Fruit fly (Drosophila melanogaster): ENCODE measurements around the gene CG11837.
A peak's percentile ranks its signal among the peaks of the same experiment; 100 is the strongest.

Gene CG11837

DNA sequence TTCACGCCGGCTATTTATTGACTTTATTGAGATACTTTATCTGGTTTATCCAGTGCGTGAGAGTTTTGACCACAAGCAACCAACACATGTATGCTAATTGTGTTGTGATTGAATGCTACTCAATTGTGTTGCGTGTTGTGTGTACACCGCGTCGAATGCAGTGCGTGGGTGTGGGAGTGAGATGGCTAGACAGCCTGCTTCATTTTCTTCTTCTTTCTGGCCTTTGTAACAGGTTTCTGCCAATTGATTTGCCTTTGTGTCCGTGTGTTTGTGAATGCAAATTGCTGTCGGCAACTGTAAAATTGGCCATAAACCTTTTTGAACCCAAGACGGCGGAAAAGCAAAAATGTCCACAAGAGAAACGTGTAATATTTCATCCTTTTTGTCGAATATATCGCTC, 37.6 kb downstream of the CG11837 start (continued):
- TF ChIP-seq chinmo (GFP tag; IDR thresholded peaks at IDR 0.05; ENCODE audit: partially characterized antibody) (peak; percentile 51; the same call in 1 of the 4 replicates), wek (GFP tag; optimal IDR thresholded peaks at IDR 0.05) (no peak), CG7357 (GFP tag; IDR thresholded peaks at IDR 0.05) (no peak)

DNA sequence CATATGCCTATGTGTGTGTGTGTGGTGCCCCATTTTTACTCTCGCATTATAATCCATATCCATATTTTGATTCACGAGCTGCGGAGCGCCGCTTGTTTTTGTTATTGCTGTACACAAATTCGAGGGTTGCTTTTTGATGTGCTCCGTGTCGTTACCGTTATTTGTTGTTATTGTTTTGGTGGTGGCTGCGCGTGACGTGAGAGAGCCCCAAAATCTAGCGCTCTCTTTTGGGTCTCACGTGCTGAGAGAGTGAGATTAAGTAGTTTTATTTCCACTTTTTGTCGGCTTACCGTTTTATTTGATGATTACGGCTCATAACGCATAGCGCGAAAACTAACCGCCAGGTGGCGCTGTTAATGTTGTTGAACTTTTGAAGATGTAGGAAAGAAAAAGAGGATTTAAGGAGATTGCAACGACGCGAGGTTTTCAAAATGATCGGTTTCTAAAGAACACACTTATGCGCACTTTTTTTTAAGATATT, 38.0 kb downstream of the CG11837 start:
- TF ChIP-seq cas (GFP tag; IDR thresholded peaks at IDR 0.05) (no peak), Ets65A (GFP tag) (peak; percentile 54), CG16815 (GFP tag; optimal IDR thresholded peaks at IDR 0.05) (no peak), CG17359 (tag; optimal IDR thresholded peaks at IDR 0.05) (no peak), CG1529 (GFP tag; optimal IDR thresholded peaks at IDR 0.05) (peak; percentile 33), Pdp1 (GFP tag; optimal IDR thresholded peaks at IDR 0.05) (peak in 1 of 2 experiments; percentile 5), CG4707 (GFP tag; optimal IDR thresholded peaks at IDR 0.05) (peak; percentile 0), disco-r (GFP tag; optimal IDR thresholded peaks at IDR 0.05) (no peak), az2 (GFP tag; optimal IDR thresholded peaks at IDR 0.05) (no peak), yki (optimal IDR thresholded peaks at IDR 0.05) (no peak), CG33557 (GFP tag; optimal IDR thresholded peaks at IDR 0.05) (no peak), CG10543 (GFP tag; optimal IDR thresholded peaks at IDR 0.05) (no peak), slp2 (GFP tag; optimal IDR thresholded peaks at IDR 0.05) (no peak), CG34422 (GFP tag; IDR thresholded peaks at IDR 0.05) (no peak), CG2678 (tag; optimal IDR thresholded peaks at IDR 0.05) (no peak), CG11456 (GFP tag; IDR thresholded peaks at IDR 0.05) (0 out of 3 replicates have a peak, but pooled peaks have one; percentile 32), CG32532 (GFP tag; IDR thresholded peaks at IDR 0.05) (no peak), ind (GFP tag; optimal IDR thresholded peaks at IDR 0.05) (no peak), CG18764 (GFP tag; optimal IDR thresholded peaks at IDR 0.05) (no peak), oc (tag; optimal IDR thresholded peaks at IDR 0.05) (peak; percentile 61), CG14965 (GFP tag; optimal IDR thresholded peaks at IDR 0.05; ENCODE audit: borderline replicate concordance) (peak; percentile 74), CG7987 (GFP tag; optimal IDR thresholded peaks at IDR 0.05) (peak; percentile 52), CG17328 (GFP tag; IDR thresholded peaks at IDR 0.05) (no peak), Antp (GFP tag; optimal IDR thresholded peaks at IDR 0.05) (no peak), Ada2b (GFP tag; IDR thresholded peaks at IDR 0.05) (no peak), CG9437 (GFP tag; optimal IDR thresholded peaks at IDR 0.05) (peak; percentile 37), CG12219 (GFP tag; optimal IDR thresholded peaks at IDR 0.05) (peak; percentile 28), CG9215 (GFP tag; IDR thresholded peaks at IDR 0.05) (no peak), CG2712 (tag; optimal IDR thresholded peaks at IDR 0.05) (no peak), CG13894 (tag; optimal IDR thresholded peaks at IDR 0.05) (peak; percentile 17), sqz (GFP tag; optimal IDR thresholded peaks at IDR 0.05) (peak; percentile 51), Oaz (GFP tag; IDR thresholded peaks at IDR 0.05) (no peak), abd-A (tag; optimal IDR thresholded peaks at IDR 0.05) (peak; percentile 91), fd3F (GFP tag; optimal IDR thresholded peaks at IDR 0.05) (no peak), CG6854 (GFP tag; optimal IDR thresholded peaks at IDR 0.05) (no peak), CG10979 (tag; optimal IDR thresholded peaks at IDR 0.05) (peak; percentile 76), so (GFP tag; IDR thresholded peaks at IDR 0.05) (no peak), CG4424 (GFP tag; optimal IDR thresholded peaks at IDR 0.05) (peak; percentile 2), CG2202 (tag; optimal IDR thresholded peaks at IDR 0.05) (no peak), CG9876 (GFP tag; optimal IDR thresholded peaks at IDR 0.05) (no peak), CkIIα-i1 (GFP tag; IDR thresholded peaks at IDR 0.05) (no peak), kni (GFP tag; optimal IDR thresholded peaks at IDR 0.05) (peak; percentile 88), seq (GFP tag; IDR thresholded peaks at IDR 0.05) (no peak), caup (GFP tag; optimal IDR thresholded peaks at IDR 0.05; ENCODE audit: severe bottlenecking) (peak; percentile 2), CG14860 (GFP tag; IDR thresholded peaks at IDR 0.05; ENCODE audit: partially characterized antibody) (no peak), CG11085 (GFP tag; IDR thresholded peaks at IDR 0.05) (no peak)

Measured in whole organism, embryonic.